Worm (Caenorhabditis elegans) whole organism, L4/young adult: ENCODE data around the gene C47E12.3.

Experiments used
- W03F9.2 ChIP-seq: fragments of 150-350 bp; optimal IDR thresholded peaks from 2 replicates; lab custom pipeline; 2014; ENCODE audit warnings: missing biosample characterization, missing genetic modification characterization
- dao-5 ChIP-seq: sonication (generic microtip); optimal IDR thresholded peaks from 2 replicates; lab custom pipeline; 2016; ENCODE audit warnings: missing genotype, missing genetic modification characterization, moderate library complexity, missing compliant biosample characterization
- him-1 ChIP-seq: sonication (generic microtip); optimal IDR thresholded peaks from 2 replicates; lab custom pipeline; 2016; ENCODE audit warnings: missing genotype, missing genetic modification reagents, missing genetic modification characterization, missing compliant biosample characterization

C47E12.3 gene

DNA sequence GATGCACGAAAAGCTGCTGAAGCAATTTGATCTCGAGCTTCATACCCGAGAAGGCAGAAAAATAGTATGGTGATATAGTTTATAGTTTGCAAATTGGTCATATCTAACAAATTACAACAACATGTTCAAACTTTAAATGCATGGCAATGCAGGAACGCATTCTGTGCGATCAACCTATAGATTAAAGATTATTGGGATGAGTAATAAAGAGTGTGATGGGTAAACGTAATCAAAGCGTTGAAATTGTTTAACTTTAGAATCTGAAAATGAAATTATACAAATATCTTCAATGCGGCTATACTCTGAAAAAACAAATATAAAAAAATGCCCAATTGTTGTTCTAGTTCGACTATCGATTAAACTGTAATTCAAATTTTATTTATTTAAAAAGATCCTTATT is 25.4 kb downstream of the C47E12.3 start, which contains the start of gene C47E12.14:
Gene C47E12.14, minus strand, starts transcription at position 101 of the 400 bp plus-strand sequence.
- TF ChIP-seq dao-5 (tag; lab: Kevin White, UChicago) (no peak), him-1 (tag; lab: Kevin White, UChicago) (no peak), W03F9.2 (tag; lab: Kevin White, UChicago) (no peak)

- TF ChIP-seq him-1 (tag; lab: Kevin White, UChicago), result no peak
- no peak for TF ChIP-seq dao-5 (tag; lab: Kevin White, UChicago)
- TF ChIP-seq W03F9.2 (tag; lab: Kevin White, UChicago), result no peak
Measured at ce11 chrIV:9974392-9974791, 27.3 kb downstream of the C47E12.3 start, which contains the start of gene C47E12.9. Gene C47E12.9 (plus strand): TSS chrIV:9974692.

DNA sequence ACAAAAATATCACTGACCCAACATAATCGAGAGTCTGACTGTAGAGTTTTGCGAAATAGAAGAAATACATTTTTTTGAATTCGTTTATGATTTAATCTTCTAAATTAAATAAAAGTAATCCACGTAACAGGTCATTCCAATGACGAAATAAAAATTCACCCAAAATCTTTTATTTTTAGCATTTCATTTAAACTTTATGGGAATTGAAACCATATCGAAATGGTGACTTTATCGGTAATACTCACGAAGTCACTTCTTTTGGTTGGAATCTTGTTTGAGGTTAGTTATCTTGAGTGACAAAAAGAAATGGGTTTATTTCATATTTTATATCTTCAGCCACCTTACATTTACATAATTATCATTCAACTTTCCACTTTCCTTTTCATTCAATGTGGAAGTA is 29.0 kb downstream of the C47E12.3 start, which contains the start of the genes C47E12.12 and C47E12.10:
Gene C47E12.12, minus strand, starts transcription at position 101 of the 400 bp plus-strand sequence.
Gene C47E12.10, plus strand, starts transcription at position 172 of the 400 bp plus-strand sequence.
- TF ChIP-seq W03F9.2 (tag; lab: Kevin White, UChicago), result no peak
- no peak for TF ChIP-seq dao-5 (tag; lab: Kevin White, UChicago)
- no peak for TF ChIP-seq him-1 (tag; lab: Kevin White, UChicago)

ce11 chrIV:9969081-9969480 is 32.6 kb downstream of the C47E12.3 start, which contains the start of the genes kin-5 and C47E12.11:
Gene kin-5 (minus strand): TSS chrIV:9969181.
Gene C47E12.11 (plus strand): TSS chrIV:9969400.
- TF ChIP-seq dao-5 (tag; lab: Kevin White, UChicago) (no peak), him-1 (tag; lab: Kevin White, UChicago) (no peak), W03F9.2 (tag; lab: Kevin White, UChicago) (no peak)

ce11 chrIV:9963945-9964344 is 37.7 kb downstream of the C47E12.3 start, which contains the start of gene T13H10.2:
Gene T13H10.2 (plus strand): TSS chrIV:9964245.
- TF ChIP-seq him-1 (tag; lab: Kevin White, UChicago), result no peak
- TF ChIP-seq dao-5 (tag; lab: Kevin White, UChicago), result no peak
- no peak for TF ChIP-seq W03F9.2 (tag; lab: Kevin White, UChicago)

ce11 chrIV:9953333-9953732 is 48.3 kb downstream of the C47E12.3 start, which contains the start of gene gon-1:
Gene gon-1 (minus strand): TSS chrIV:9953433.
- no peak for TF ChIP-seq him-1 (tag; lab: Kevin White, UChicago)
- TF ChIP-seq dao-5 (tag; lab: Kevin White, UChicago), result no peak
- TF ChIP-seq W03F9.2 (tag; lab: Kevin White, UChicago), result no peak
